Worm (Caenorhabditis elegans) whole organism, L2 larva: ENCODE results near the gene pnc-1.

ENCODE experiments used
- lsy-2 ChIP-seq, 2 experiments: fragments of 150-350 bp in 1 of 2; sonication (generic microtip) in 1 of 2; optimal IDR thresholded peaks; 2 replicates each; lab custom pipeline; 2014 to 2017; ENCODE audit warnings: missing biosample characterization in 2 of 2, missing genetic modification characterization in 2 of 2
- unc-62 ChIP-seq: fragments of 150-350 bp; optimal IDR thresholded peaks from 2 replicates; lab custom pipeline; 2014; ENCODE audit warnings: missing biosample characterization, missing genetic modification reagents, missing genetic modification characterization

DNA sequence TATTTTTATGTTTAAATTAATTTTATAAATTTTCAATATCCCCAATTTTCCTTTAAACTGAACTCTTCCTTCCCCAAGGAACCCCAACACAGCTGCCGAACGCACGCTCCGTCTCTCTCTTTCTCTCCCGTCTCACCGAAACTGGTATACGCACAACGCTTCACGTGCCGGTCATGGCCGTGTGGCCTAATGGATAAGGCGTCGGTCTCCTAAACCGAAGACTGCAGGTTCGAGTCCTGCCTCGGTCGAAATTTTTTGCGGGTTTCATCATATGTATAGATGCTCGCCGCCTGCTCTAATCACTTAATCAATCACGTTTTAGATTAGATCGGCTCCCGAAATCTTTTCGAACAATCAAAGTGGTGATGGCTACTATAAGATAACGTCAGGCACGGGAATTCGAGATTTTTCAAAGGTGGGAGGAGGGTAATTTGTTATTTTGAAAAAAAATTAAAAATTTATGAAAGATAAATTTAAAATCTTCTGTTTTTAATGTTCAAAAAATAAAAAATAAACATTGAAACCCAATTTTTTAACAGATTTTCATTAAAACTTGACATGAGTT, 40.4 kb upstream of the pnc-1 start:
- TF ChIP-seq unc-62 (GFP tag; lab: Kevin White, UChicago) (no peak), lsy-2 (tag; optimal IDR thresholded peaks at IDR 0.05; lab: Kevin White, UChicago) (peak; percentile 32 to 55)
